Fruit fly (Drosophila melanogaster): ENCODE results near the gene Pdp.
A peak's percentile ranks its signal among the peaks of the same experiment; 100 is the strongest.

Gene Pdp

dm6 chrX:7695391-7696053 lies 38.9 kb downstream of the Pdp start (continued):
- TF ChIP-seq Jarid2 (GFP tag; optimal IDR thresholded peaks at IDR 0.05) (no peak), Adf1 (GFP tag; IDR thresholded peaks at IDR 0.05) (no peak), zfh2 (GFP tag; optimal IDR thresholded peaks at IDR 0.05) (no peak), CG8924 (tag; optimal IDR thresholded peaks at IDR 0.05) (no peak), unpg (GFP tag; optimal IDR thresholded peaks at IDR 0.05) (no peak), bowl (GFP tag; IDR thresholded peaks at IDR 0.05) (no peak), Lim3 (GFP tag; IDR thresholded peaks at IDR 0.05) (no peak), sqz (GFP tag; optimal IDR thresholded peaks at IDR 0.05) (peak; percentile 4), CG10565 (GFP tag; optimal IDR thresholded peaks at IDR 0.05) (no peak), Bgb (GFP tag; IDR thresholded peaks at IDR 0.05; ENCODE audit: partially characterized antibody) (no peak), z (GFP tag; IDR thresholded peaks at IDR 0.05) (no peak), CG6854 (GFP tag; optimal IDR thresholded peaks at IDR 0.05) (no peak), pita (GFP tag; optimal IDR thresholded peaks at IDR 0.05) (no peak), caup (GFP tag; optimal IDR thresholded peaks at IDR 0.05; ENCODE audit: severe bottlenecking) (peak; percentile 13), CG3407 (GFP tag; optimal IDR thresholded peaks at IDR 0.05) (no peak), Dll (GFP tag; IDR thresholded peaks at IDR 0.05; ENCODE audit: partially characterized antibody) (no peak), sisA (GFP tag; IDR thresholded peaks at IDR 0.05) (no peak)

DNA sequence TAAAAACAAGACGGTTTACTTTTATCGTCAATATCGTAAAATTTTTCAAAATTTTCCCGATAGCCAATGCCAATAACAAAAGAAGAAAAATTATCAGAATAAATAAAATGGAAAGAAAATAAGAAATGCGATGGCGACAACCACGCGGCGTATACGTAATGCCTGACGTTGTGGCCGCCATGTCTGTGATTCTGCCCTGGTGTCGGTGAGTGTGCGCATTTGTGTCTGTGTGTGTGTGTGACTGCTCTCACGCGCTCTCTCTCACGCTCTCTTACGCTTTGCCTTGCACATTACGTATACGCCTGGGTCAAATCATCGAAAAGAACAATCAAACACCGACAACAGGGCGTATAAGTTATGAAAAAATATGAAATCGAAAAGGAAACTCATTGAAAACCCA lies 39.6 kb downstream of the Pdp start:
- TF ChIP-seq Fer3 (tag; optimal IDR thresholded peaks at IDR 0.05) (no peak), so (GFP tag; IDR thresholded peaks at IDR 0.05) (0 out of 3 replicates have a peak, but pooled peaks have one; percentile 38), CG9437 (GFP tag; optimal IDR thresholded peaks at IDR 0.05) (peak; percentile 68), Asciz (GFP tag; optimal IDR thresholded peaks at IDR 0.05) (peak; percentile 14), CG9817 (tag; optimal IDR thresholded peaks at IDR 0.05) (no peak), CG8290 (GFP tag; optimal IDR thresholded peaks at IDR 0.05) (no peak), CG8290 (tag; optimal IDR thresholded peaks at IDR 0.05) (peak in 1 of 2 experiments; percentile 35), CG7963 (GFP tag; IDR thresholded peaks at IDR 0.05; ENCODE audit: partially characterized antibody) (no peak), CG10979 (tag; optimal IDR thresholded peaks at IDR 0.05) (peak; percentile 24), CG11723 (GFP tag; optimal IDR thresholded peaks at IDR 0.05) (no peak), CG2199 (GFP tag; IDR thresholded peaks at IDR 0.05) (0 out of 3 replicates have a peak, but pooled peaks have one; percentile 30), gce (GFP tag; IDR thresholded peaks at IDR 0.05) (peak; percentile 31; the same call in 1 of the 3 replicates), CG12155 (GFP tag; optimal IDR thresholded peaks at IDR 0.05) (no peak), vvl (GFP tag; IDR thresholded peaks at IDR 0.05) (peak; percentile 25; the same call in 1 of the 2 replicates), chinmo (GFP tag; IDR thresholded peaks at IDR 0.05; ENCODE audit: partially characterized antibody) (peak; percentile 66; the same call in 1 of the 4 replicates), maf-S (GFP tag; optimal IDR thresholded peaks at IDR 0.05) (no peak), C15 (GFP tag; IDR thresholded peaks at IDR 0.05) (no peak), run (tag; optimal IDR thresholded peaks at IDR 0.05) (no peak), stc (GFP tag; IDR thresholded peaks at IDR 0.05) (no peak), CG7372 (GFP tag; IDR thresholded peaks at IDR 0.05) (peak; percentile 92), CG6854 (GFP tag; optimal IDR thresholded peaks at IDR 0.05) (no peak), gcm2 (GFP tag; optimal IDR thresholded peaks at IDR 0.05) (no peak), Hr78 (GFP tag; optimal IDR thresholded peaks at IDR 0.05) (peak in 1 of 2 experiments; percentile 11), scrt (GFP tag; optimal IDR thresholded peaks at IDR 0.05) (no peak), fd3F (GFP tag; optimal IDR thresholded peaks at IDR 0.05) (no peak), chm (GFP tag; IDR thresholded peaks at IDR 0.05) (no peak), MTF-1 (GFP tag; optimal IDR thresholded peaks at IDR 0.05; ENCODE audit: borderline replicate concordance) (peak; percentile 22), ems (GFP tag; optimal IDR thresholded peaks at IDR 0.05) (no peak), nom (GFP tag; optimal IDR thresholded peaks at IDR 0.05) (peak; percentile 49), Stat92E (GFP tag; optimal IDR thresholded peaks at IDR 0.05) (no peak), tup (GFP tag; optimal IDR thresholded peaks at IDR 0.05) (no peak), slp2 (GFP tag; optimal IDR thresholded peaks at IDR 0.05) (no peak), CG4820 (GFP tag; optimal IDR thresholded peaks at IDR 0.05) (no peak)
